Fruit fly (Drosophila melanogaster): ENCODE data around the gene CenG1A.
A peak's percentile ranks its signal among the peaks of the same experiment; 100 is the strongest.

The CenG1A gene

dm6 chr2L:13801166-13801565 lies 34.2 kb upstream of the CenG1A start (continued):
- TF ChIP-seq CG17359 (tag; optimal IDR thresholded peaks at IDR 0.05) (peak; percentile 50), CG13424 (tag; optimal IDR thresholded peaks at IDR 0.05) (peak; percentile 27), CG31441 (GFP tag; IDR thresholded peaks at IDR 0.05) (no peak), wek (GFP tag; optimal IDR thresholded peaks at IDR 0.05) (peak; percentile 8), CG14965 (GFP tag; optimal IDR thresholded peaks at IDR 0.05; ENCODE audit: borderline replicate concordance) (no peak), Fer1 (GFP tag; optimal IDR thresholded peaks at IDR 0.05) (peak; percentile 35)

DNA sequence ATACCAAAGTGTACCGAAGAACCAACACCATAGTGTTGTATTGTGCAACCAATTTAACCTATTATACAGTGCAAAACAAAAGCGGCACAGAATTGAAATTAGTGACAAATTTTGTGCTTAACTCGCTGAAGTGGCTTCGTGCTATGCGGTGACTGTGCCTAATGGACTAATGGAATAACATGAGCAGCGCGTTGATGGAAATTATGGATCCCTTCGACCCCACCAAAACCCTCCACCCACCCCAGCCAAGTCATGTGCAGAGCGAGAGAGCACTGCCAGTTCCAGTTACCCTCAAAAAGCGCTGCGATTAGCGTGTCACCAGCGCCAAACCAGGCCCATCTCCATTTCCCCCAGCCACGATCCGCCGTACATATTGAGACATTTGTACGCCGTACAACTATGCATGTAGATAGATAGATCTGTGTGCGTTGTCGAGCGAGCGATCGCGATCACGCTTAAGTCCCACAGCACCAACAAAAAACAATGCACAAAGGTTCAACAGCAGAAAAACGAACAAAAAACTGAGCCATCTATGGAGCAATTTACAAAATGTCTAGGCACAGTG lies 33.2 kb upstream of the CenG1A start:
- TF ChIP-seq scrt (GFP tag; optimal IDR thresholded peaks at IDR 0.05) (no peak), CG15269 (tag; optimal IDR thresholded peaks at IDR 0.05) (peak; percentile 13), fd3F (GFP tag; optimal IDR thresholded peaks at IDR 0.05) (no peak), Elba2 (GFP tag; optimal IDR thresholded peaks at IDR 0.05) (no peak), nerfin-2 (GFP tag; IDR thresholded peaks at IDR 0.05; ENCODE audit: partially characterized antibody) (no peak), unc-4 (GFP tag; IDR thresholded peaks at IDR 0.05; ENCODE audit: partially characterized antibody) (no peak), bsh (GFP tag; optimal IDR thresholded peaks at IDR 0.05) (no peak), Adf1 (GFP tag; IDR thresholded peaks at IDR 0.05) (peak; percentile 22; the same call in 1 of the 2 replicates), CG7271 (tag; optimal IDR thresholded peaks at IDR 0.05) (no peak), CG12155 (GFP tag; optimal IDR thresholded peaks at IDR 0.05) (no peak), chinmo (GFP tag; IDR thresholded peaks at IDR 0.05; ENCODE audit: partially characterized antibody) (peak; percentile 83; the same call in 3 of the 4 replicates), Gsc (GFP tag; IDR thresholded peaks at IDR 0.05) (no peak), run (tag; optimal IDR thresholded peaks at IDR 0.05) (no peak), vvl (GFP tag; IDR thresholded peaks at IDR 0.05) (peak; percentile 46; the same call in 1 of the 2 replicates), Neu2 (GFP tag; optimal IDR thresholded peaks at IDR 0.05; ENCODE audit: borderline replicate concordance) (no peak), p53 (GFP tag; optimal IDR thresholded peaks at IDR 0.05) (no peak), CG8478 (optimal IDR thresholded peaks at IDR 0.05) (no peak), Hr51 (GFP tag; optimal IDR thresholded peaks at IDR 0.05) (no peak), cwo (GFP tag; optimal IDR thresholded peaks at IDR 0.05) (peak; percentile 22), CG7928 (GFP tag; optimal IDR thresholded peaks at IDR 0.05) (no peak), salm (tag; optimal IDR thresholded peaks at IDR 0.05) (no peak), Oaz (GFP tag; IDR thresholded peaks at IDR 0.05) (no peak), Bgb (GFP tag; IDR thresholded peaks at IDR 0.05; ENCODE audit: partially characterized antibody) (no peak), CG1647 (GFP tag; optimal IDR thresholded peaks at IDR 0.05) (no peak), NfI (GFP tag; optimal IDR thresholded peaks at IDR 0.05) (no peak), crol (GFP tag; IDR thresholded peaks at IDR 0.05) (peak; percentile 45; the same call in 1 of the 2 replicates), CG10543 (GFP tag; optimal IDR thresholded peaks at IDR 0.05) (peak; percentile 50), Stat92E (GFP tag; optimal IDR thresholded peaks at IDR 0.05) (no peak), HLHmδ (GFP tag; optimal IDR thresholded peaks at IDR 0.05) (no peak), Lim3 (GFP tag; IDR thresholded peaks at IDR 0.05) (no peak), kay (GFP tag; optimal IDR thresholded peaks at IDR 0.05) (no peak), CG7987 (GFP tag; optimal IDR thresholded peaks at IDR 0.05) (no peak), crc (GFP tag; optimal IDR thresholded peaks at IDR 0.05) (no peak), CrebB (tag; optimal IDR thresholded peaks at IDR 0.05) (no peak), Pdp1 (GFP tag; optimal IDR thresholded peaks at IDR 0.05) (peak in 1 of 2 experiments; percentile 45), CG11085 (GFP tag; IDR thresholded peaks at IDR 0.05) (no peak), CG17385 (GFP tag; optimal IDR thresholded peaks at IDR 0.05) (no peak), slp2 (GFP tag; optimal IDR thresholded peaks at IDR 0.05) (no peak), CG3838 (GFP tag; optimal IDR thresholded peaks at IDR 0.05) (no peak), CG32532 (GFP tag; IDR thresholded peaks at IDR 0.05) (0 out of 2 replicates have a peak, but pooled peaks have one; percentile 18), Med (GFP tag) (peak; percentile 60), CG4730 (GFP tag; IDR thresholded peaks at IDR 0.05) (no peak)

Data from whole organism, embryonic.